Worm (Caenorhabditis elegans) whole organism, L4 larva: ENCODE measurements around the gene spe-49.

Source experiments
- F26F4.8 ChIP-seq: fragments of 200-800 bp; sonication (Bioruptor generic); conservative IDR thresholded peaks from 2 replicates; pipeline ENCODE4 v1.3.6; 2022; ENCODE audit warnings: missing genetic modification characterization, missing compliant biosample characterization
- F37D6.2 ChIP-seq: sonication (generic microtip); optimal IDR thresholded peaks from 2 replicates; lab custom pipeline; 2016; ENCODE audit warnings: mild to moderate bottlenecking, missing genetic modification characterization, missing compliant biosample characterization
- F49E8.2 ChIP-seq: sonication (generic microtip); optimal IDR thresholded peaks from 2 replicates; lab custom pipeline; 2016; ENCODE audit warnings: missing compliant biosample characterization, mild to moderate bottlenecking, missing genetic modification characterization, borderline replicate concordance
- Y75B8A.6 ChIP-seq: fragments of 200-800 bp; sonication (Bioruptor generic); IDR thresholded peaks from 2 replicates; pipeline ENCODE4 v1.3.6; 2022; ENCODE audit warnings: missing genetic modification reagents, missing genetic modification characterization, missing compliant biosample characterization
- aha-1 ChIP-seq: fragments of 150-350 bp; peaks from one replicate; lab custom pipeline; 2014; ENCODE audit warnings: missing biosample characterization, missing genetic modification characterization
- aly-2 ChIP-seq: sonication (generic microtip); optimal IDR thresholded peaks from 2 replicates; lab custom pipeline; 2018; ENCODE audit warnings: missing biosample characterization, missing genetic modification characterization
- arid-1 ChIP-seq: fragments of 200-800 bp; sonication (Bioruptor generic); conservative IDR thresholded peaks from 2 replicates; pipeline ENCODE4 v1.3.6; 2022; ENCODE audit warnings: missing genetic modification reagents, missing genetic modification characterization, missing compliant biosample characterization
- ceh-44 ChIP-seq: fragments of 200-800 bp; sonication (Bioruptor generic); IDR thresholded peaks from 2 replicates; pipeline ENCODE4 v1.3.6; 2022; ENCODE audit warnings: missing genetic modification reagents, missing genetic modification characterization, missing compliant biosample characterization
- dmd-6 ChIP-seq: fragments of 200-800 bp; sonication (Bioruptor generic); IDR thresholded peaks from 2 replicates; pipeline ENCODE4 v1.3.6; 2022; ENCODE audit warnings: missing genetic modification reagents, missing genetic modification characterization, missing compliant biosample characterization
- dmd-8 ChIP-seq: fragments of 200-800 bp; sonication (Bioruptor generic); IDR thresholded peaks from 2 replicates; pipeline ENCODE4 v1.3.6; 2022; ENCODE audit warnings: missing genetic modification characterization, missing compliant biosample characterization
- hmg-1.1 ChIP-seq: fragments of 200-800 bp; sonication (Bioruptor generic); IDR thresholded peaks from 2 replicates; pipeline ENCODE4 v1.3.6; 2022; ENCODE audit warnings: missing genetic modification reagents, missing genetic modification characterization, missing compliant biosample characterization
- lin-13 ChIP-seq: fragments of 150-350 bp; optimal IDR thresholded peaks from 2 replicates; lab custom pipeline; 2014; ENCODE audit warnings: missing biosample characterization, missing genetic modification reagents, missing genetic modification characterization
- lin-38 ChIP-seq: fragments of 200-800 bp; sonication (Bioruptor generic); IDR thresholded peaks from 2 replicates; pipeline ENCODE4 v1.3.6; 2022; ENCODE audit warnings: missing genetic modification reagents, missing genetic modification characterization, missing compliant biosample characterization
- lsy-2 ChIP-seq, 2 experiments: fragments of 150-350 bp in 1 of 2; sonication (generic microtip) in 1 of 2; optimal IDR thresholded peaks; 2 replicates each; lab custom pipeline; 2014 to 2017; ENCODE audit warnings: missing biosample characterization in 2 of 2, missing genetic modification characterization in 2 of 2
- mep-1 ChIP-seq: fragments of 150-350 bp; sonication (generic microtip); optimal IDR thresholded peaks from 3 replicates; lab custom pipeline; 2014; ENCODE audit warnings: missing biosample characterization, missing genetic modification characterization
- mxl-2 ChIP-seq: fragments of 200-800 bp; sonication (Bioruptor generic); conservative IDR thresholded peaks from 2 replicates; pipeline ENCODE4 v1.3.6; 2022; ENCODE audit warnings: missing genetic modification reagents, missing genetic modification characterization, missing compliant biosample characterization
- nhr-237 ChIP-seq: sonication (generic microtip); optimal IDR thresholded peaks from 2 replicates; lab custom pipeline; 2017; ENCODE audit warnings: missing biosample characterization, missing genetic modification characterization
- php-3 ChIP-seq: fragments of 200-800 bp; sonication (Bioruptor generic); IDR thresholded peaks from 2 replicates; pipeline ENCODE4 v1.3.6; 2022; ENCODE audit warnings: missing genetic modification reagents, missing genetic modification characterization, missing compliant biosample characterization
- saeg-2 ChIP-seq: fragments of 200-800 bp; sonication (Bioruptor generic); IDR thresholded peaks from 2 replicates; pipeline ENCODE4 v1.3.6; 2022; ENCODE audit warnings: missing genetic modification reagents, missing genetic modification characterization, missing compliant biosample characterization
- sdz-12 ChIP-seq: fragments of 200-800 bp; sonication (Bioruptor generic); optimal IDR thresholded peaks from 2 replicates; lab custom pipeline; 2018; ENCODE audit warnings: mild to moderate bottlenecking, missing genetic modification characterization, missing compliant biosample characterization
- spr-1 ChIP-seq: sonication (generic microtip); optimal IDR thresholded peaks from 2 replicates; lab custom pipeline; 2016; ENCODE audit warnings: mild to moderate bottlenecking, missing genetic modification characterization, missing compliant biosample characterization

Gene spe-49

DNA sequence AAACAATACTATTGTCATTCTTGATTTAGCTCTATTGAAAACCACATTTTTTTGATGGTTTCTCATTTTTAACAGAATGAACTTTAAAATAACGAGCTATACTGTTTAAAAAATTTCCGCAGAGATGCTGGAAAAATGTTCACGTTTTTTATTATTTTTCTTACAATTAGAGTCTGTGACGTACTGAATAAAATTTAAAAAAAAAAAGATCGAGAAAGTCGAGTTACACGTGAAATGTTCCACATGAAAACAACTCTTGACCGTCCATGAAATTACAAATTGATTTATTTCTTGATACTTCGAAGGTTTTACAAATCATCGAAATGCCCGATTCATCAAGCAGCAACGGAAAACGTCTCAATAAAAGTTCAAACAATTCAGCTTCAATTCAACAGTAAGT is 45.8 kb downstream of the spe-49 start, which contains the start of gene fbxa-202:
fbxa-202 (plus strand) TSS at position 301 of the 400 bp plus-strand sequence.
- TF ChIP-seq dmd-6 (no peak), spr-1 (tag; lab: Kevin White, UChicago) (no peak), ceh-44 (GFP tag; lab: Robert Waterston, UW) (no peak), F26F4.8 (no peak), dmd-8 (GFP tag; lab: Robert Waterston, UW) (no peak), mxl-2 (GFP tag; lab: Robert Waterston, UW) (no peak), hmg-1.1 (GFP tag; lab: Robert Waterston, UW) (no peak), F37D6.2 (tag; lab: Kevin White, UChicago) (no peak), saeg-2 (GFP tag; lab: Robert Waterston, UW) (no peak)

DNA sequence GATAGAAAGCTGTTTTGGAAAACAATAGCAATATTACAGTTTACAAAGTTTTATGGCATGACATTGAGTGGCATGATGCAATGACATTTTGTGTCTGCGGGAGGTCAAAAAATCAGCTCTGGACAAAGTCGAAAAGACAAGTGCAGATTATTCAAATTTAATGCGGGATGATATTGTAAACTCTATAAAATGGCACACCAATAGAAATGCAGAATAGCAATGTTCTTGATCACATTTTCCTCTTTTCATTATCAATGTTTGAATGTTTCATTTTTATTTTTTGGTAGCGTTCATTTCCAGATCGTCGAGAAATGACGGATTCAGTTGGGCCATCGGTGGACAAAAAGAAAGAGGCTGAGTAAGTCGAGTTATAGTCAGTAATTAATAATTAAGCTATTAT is 47.7 kb downstream of the spe-49 start, which contains the start of gene T28C12.2:
T28C12.2 (plus strand) TSS at position 301 of the 400 bp plus-strand sequence.
- TF ChIP-seq ceh-44 (GFP tag; lab: Robert Waterston, UW) (no peak), nhr-237 (tag; lab: Kevin White, UChicago) (no peak), mep-1 (tag; lab: Kevin White, UChicago) (no peak), php-3 (GFP tag; lab: Robert Waterston, UW) (no peak), sdz-12 (GFP tag; lab: Kevin White, UChicago) (no peak), lin-13 (no peak), arid-1 (GFP tag; lab: Robert Waterston, UW) (no peak), F49E8.2 (tag; lab: Kevin White, UChicago) (no peak)

DNA sequence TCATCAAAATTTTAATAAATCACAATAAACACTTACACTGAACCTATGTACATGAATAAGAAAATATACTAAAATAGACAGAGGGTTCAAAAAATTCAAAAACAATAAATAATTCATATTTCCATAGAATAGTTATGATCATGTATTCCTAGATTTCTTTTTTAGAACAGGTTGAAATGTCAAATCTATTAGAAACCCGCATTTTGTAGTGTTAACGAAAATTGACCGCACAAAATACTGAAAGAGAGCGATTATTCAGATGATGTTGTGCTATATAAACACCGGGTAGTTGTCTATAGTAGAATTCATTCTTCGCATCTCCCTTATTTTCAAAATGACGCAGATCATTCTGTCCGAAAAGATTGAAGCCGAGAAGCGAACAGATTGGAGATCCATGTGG is 50.4 kb downstream of the spe-49 start, which contains the start of gene T28C12.1:
T28C12.1 (plus strand) TSS at position 301 of the 400 bp plus-strand sequence.
- no peak for TF ChIP-seq F37D6.2 (tag; lab: Kevin White, UChicago)
- no peak for TF ChIP-seq Y75B8A.6 (GFP tag; lab: Robert Waterston, UW)
- TF ChIP-seq saeg-2 (GFP tag; lab: Robert Waterston, UW) = no peak
- TF ChIP-seq lin-38 (GFP tag; lab: Robert Waterston, UW) = no peak
- no peak for TF ChIP-seq aha-1 (tag; lab: Kevin White, UChicago)
- no peak for TF ChIP-seq lsy-2 (tag; optimal IDR thresholded peaks at IDR 0.05; lab: Kevin White, UChicago)
- TF ChIP-seq aly-2 (tag; lab: Kevin White, UChicago) = no peak
- TF ChIP-seq mep-1 (tag; lab: Kevin White, UChicago) = no peak
